Worm (Caenorhabditis elegans): ENCODE measurements around the gene H06H21.37.

ce11 chrIV:4758659-4759058 lies 51.1 kb downstream of the H06H21.37 start, which contains the start of gene Y17G9B.8:
- no peak for TF ChIP-seq ama-1 (optimal IDR thresholded peaks at IDR 0.05)
- TF ChIP-seq pes-1 (GFP tag; IDR thresholded peaks at IDR 0.05) = no peak
- TF ChIP-seq ets-7 (tag; optimal IDR thresholded peaks at IDR 0.05) = no peak
- TF ChIP-seq flt-1 (GFP tag; IDR thresholded peaks at IDR 0.05) = no peak
- no peak for TF ChIP-seq F13C5.2 (tag; optimal IDR thresholded peaks at IDR 0.05)
- no peak for TF ChIP-seq ceh-36 (tag; optimal IDR thresholded peaks at IDR 0.05)
- no peak for TF ChIP-seq tra-4 (tag; optimal IDR thresholded peaks at IDR 0.05)
- no peak for TF ChIP-seq B0310.2 (tag; optimal IDR thresholded peaks at IDR 0.05)
- no peak for TF ChIP-seq aly-1 (tag; optimal IDR thresholded peaks at IDR 0.05)
- no peak for TF ChIP-seq hmg-4 (GFP tag; optimal IDR thresholded peaks at IDR 0.05)
- no peak for TF ChIP-seq scrt-1 (GFP tag; IDR thresholded peaks at IDR 0.05)

Data from whole organism, early embryonic.